Fruit fly (Drosophila melanogaster) whole organism, wandering third instar larva: Measurements from ENCODE around the gene Irp-1A.

Source experiments
- CG32264 ChIP-seq: fragments of 200-800 bp; sonication (Bioruptor generic); optimal IDR thresholded peaks from 2 replicates; lab custom pipeline; 2016; ENCODE audit warnings: missing biosample characterization, missing genetic modification characterization
- CG9705 ChIP-seq: fragments of 200-800 bp; sonication (Bioruptor generic); optimal IDR thresholded peaks from 2 replicates; lab custom pipeline; 2018; ENCODE audit warnings: missing biosample characterization, mild to moderate bottlenecking, missing genetic modification characterization
- CrebA ChIP-seq: fragments of 200-800 bp; sonication (Bioruptor generic); optimal IDR thresholded peaks from 2 replicates; lab custom pipeline; 2016; ENCODE audit warnings: missing biosample characterization, mild to moderate bottlenecking, missing genetic modification characterization, borderline replicate concordance
- Dfd ChIP-seq: fragments of >200 bp; optimal IDR thresholded peaks from 2 replicates; lab custom pipeline; 2017; ENCODE audit warnings: missing biosample characterization, missing genetic modification characterization
- Dif ChIP-seq: fragments of 200-275, 200-300 bp; sonication (Bioruptor generic); optimal IDR thresholded peaks from 2 replicates; lab custom pipeline; 2018; ENCODE audit warnings: missing biosample characterization, missing genetic modification characterization; ENCODE audit not compliant: partially characterized antibody
- GATAd ChIP-seq: sonication (Bioruptor generic); optimal IDR thresholded peaks from 2 replicates; lab custom pipeline; 2016; ENCODE audit warnings: missing biosample characterization, missing genetic modification characterization
- Hnf4 ChIP-seq: fragments of 200-800 bp; sonication (Bioruptor generic); optimal IDR thresholded peaks from 2 replicates; lab custom pipeline; 2016; ENCODE audit warnings: missing biosample characterization, mild to moderate bottlenecking, missing genetic modification characterization
- Hr78 ChIP-seq: fragments of >200 bp; optimal IDR thresholded peaks from 2 replicates; lab custom pipeline; 2017; ENCODE audit warnings: missing biosample characterization, missing genetic modification characterization
- Jra ChIP-seq: sonication (Bioruptor generic); optimal IDR thresholded peaks from 2 replicates; lab custom pipeline; 2016; ENCODE audit warnings: missing biosample characterization, missing genetic modification characterization
- Mio ChIP-seq: sonication (Bioruptor generic); optimal IDR thresholded peaks from 2 replicates; lab custom pipeline; 2016; ENCODE audit warnings: missing biosample characterization, missing genetic modification characterization
- N ChIP-seq: fragments of >200 bp; optimal IDR thresholded peaks from 2 replicates; lab custom pipeline; 2018; ENCODE audit warnings: missing biosample characterization, missing external identifiers, missing genetic modification characterization
- OdsH ChIP-seq: fragments of 200-800 bp; sonication (Bioruptor generic); optimal IDR thresholded peaks from 2 replicates; lab custom pipeline; 2016; ENCODE audit warnings: missing biosample characterization, mild to moderate bottlenecking, missing genetic modification characterization
- Sp1 ChIP-seq: fragments of 200-800 bp; sonication (Bioruptor generic); optimal IDR thresholded peaks from 3 replicates; lab custom pipeline; 2019; ENCODE audit warnings: missing biosample characterization, mild to moderate bottlenecking, missing genetic modification characterization, moderate library complexity
- Vsx2 ChIP-seq: fragments of 200-300, 225-300 bp; sonication (Bioruptor generic); optimal IDR thresholded peaks from 2 replicates; lab custom pipeline; 2018; ENCODE audit warnings: missing biosample characterization, missing genetic modification characterization; ENCODE audit not compliant: partially characterized antibody
- br ChIP-seq: fragments of 200-800 bp; sonication (Bioruptor generic); optimal IDR thresholded peaks from 2 replicates; lab custom pipeline; 2016; ENCODE audit warnings: missing biosample characterization, missing genetic modification characterization
- dl ChIP-seq, 2 experiments: fragments of 175-275, 200-275 bp in 1 of 2; fragments of 200-275 bp in 1 of 2; sonication (Bioruptor generic); optimal IDR thresholded peaks; lab custom pipeline; 2018; ENCODE audit warnings: mild to moderate bottlenecking in 2 of 2, missing biosample characterization in 2 of 2, missing genetic modification characterization in 2 of 2, moderate library complexity in 2 of 2; ENCODE audit not compliant: partially characterized antibody in 2 of 2, insufficient read depth in 1 of 2
- dmrt93B ChIP-seq: fragments of 200-800 bp; sonication (Bioruptor generic); optimal IDR thresholded peaks from 2 replicates; lab custom pipeline; 2018; ENCODE audit warnings: missing biosample characterization, mild to moderate bottlenecking, missing genetic modification characterization
- dsf ChIP-seq: sonication (Bioruptor generic); optimal IDR thresholded peaks from 2 replicates; lab custom pipeline; 2016; ENCODE audit warnings: missing biosample characterization, missing genetic modification characterization, borderline replicate concordance
- ey ChIP-seq: fragments of 200-800 bp; sonication (Bioruptor generic); optimal IDR thresholded peaks from 2 replicates; lab custom pipeline; 2016; ENCODE audit warnings: missing biosample characterization, missing genetic modification characterization
- foxo ChIP-seq, 2 experiments: fragments of 200-800 bp; sonication (Bioruptor generic); optimal IDR thresholded peaks; 2 replicates in 1 of 2; 3 replicates in 1 of 2; lab custom pipeline; 2016 to 2017; ENCODE audit warnings: missing biosample characterization in 2 of 2, missing genetic modification characterization in 2 of 2
- fru ChIP-seq: fragments of 200-800 bp; sonication (Bioruptor generic); optimal IDR thresholded peaks from 3 replicates; lab custom pipeline; 2016; ENCODE audit warnings: missing biosample characterization, mild to moderate bottlenecking, missing genetic modification characterization
- h ChIP-seq: fragments of 200-800 bp; sonication (Bioruptor generic); optimal IDR thresholded peaks from 3 replicates; lab custom pipeline; 2016; ENCODE audit warnings: missing biosample characterization, mild to moderate bottlenecking, missing genetic modification characterization
- jim ChIP-seq: fragments of 175-275, 200-325 bp; sonication (Bioruptor generic); optimal IDR thresholded peaks from 2 replicates; lab custom pipeline; 2016; ENCODE audit warnings: missing biosample characterization, mild to moderate bottlenecking, missing genetic modification characterization
- psq ChIP-seq: fragments of 200-800 bp; sonication (Bioruptor generic); optimal IDR thresholded peaks from 3 replicates; lab custom pipeline; 2017; ENCODE audit warnings: missing biosample characterization, mild to moderate bottlenecking, missing genetic modification characterization, moderate library complexity
- rgr ChIP-seq: fragments of 200-800 bp; sonication (Bioruptor generic); optimal IDR thresholded peaks from 3 replicates; lab custom pipeline; 2016; ENCODE audit warnings: missing biosample characterization, mild to moderate bottlenecking, missing genetic modification characterization
- sage ChIP-seq: fragments of 200-800 bp; sonication (Bioruptor generic); optimal IDR thresholded peaks from 2 replicates; lab custom pipeline; 2016; ENCODE audit warnings: missing biosample characterization, mild to moderate bottlenecking, missing genetic modification characterization
- tai ChIP-seq: sonication (Bioruptor generic); optimal IDR thresholded peaks from 2 replicates; lab custom pipeline; 2016; ENCODE audit warnings: missing biosample characterization, missing genetic modification characterization
- woc ChIP-seq: sonication (Bioruptor generic); optimal IDR thresholded peaks from 2 replicates; lab custom pipeline; 2016; ENCODE audit warnings: missing biosample characterization, mild to moderate bottlenecking, missing genetic modification characterization

The Irp-1A gene

dm6 chr3R:22733751-22734150 is 9.4 kb upstream of the Irp-1A start, which contains the start of gene Takl2:
Gene Takl2 (minus strand): TSS chr3R:22733851.
- TF ChIP-seq br (GFP tag; lab: Kevin White, UChicago) (no peak), tai (no peak), OdsH (no peak), CrebA (GFP tag; lab: Kevin White, UChicago) (no peak), GATAd (GFP tag; lab: Kevin White, UChicago) (no peak)

dm6 chr3R:22732995-22733394 is 8.6 kb upstream of the Irp-1A start:
- no peak for TF ChIP-seq rgr
- no peak for TF ChIP-seq jim (GFP tag; lab: Kevin White, UChicago)
- TF ChIP-seq CG9705 (GFP tag; lab: Kevin White, UChicago): no peak
- TF ChIP-seq CG32264: no peak
- no peak for TF ChIP-seq Mio (GFP tag; lab: Kevin White, UChicago)
- no peak for TF ChIP-seq dl (GFP tag; optimal IDR thresholded peaks at IDR 0.05; lab: Kevin White, UChicago; ENCODE audit: insufficient read depth in 1 of 2, partially characterized antibody in 2 of 2)
- TF ChIP-seq Dfd (GFP tag; lab: Kevin White, UChicago): no peak
- TF ChIP-seq foxo (GFP tag; optimal IDR thresholded peaks at IDR 0.05; lab: Kevin White, UChicago): no peak
- no peak for TF ChIP-seq sage (GFP tag; lab: Kevin White, UChicago)
- no peak for TF ChIP-seq Jra
- TF ChIP-seq CrebA (GFP tag; lab: Kevin White, UChicago): no peak

dm6 chr3R:22727857-22728256 is 3.5 kb upstream of the Irp-1A start:
- TF ChIP-seq h (GFP tag; lab: Kevin White, UChicago) (no peak), tai (no peak), fru (GFP tag; lab: Kevin White, UChicago) (no peak), foxo (GFP tag; optimal IDR thresholded peaks at IDR 0.05; lab: Kevin White, UChicago) (peak in 1 of 2 experiments; percentile 39), Hr78 (GFP tag; lab: Kevin White, UChicago) (no peak), dmrt93B (GFP tag; lab: Kevin White, UChicago) (no peak), CG9705 (GFP tag; lab: Kevin White, UChicago) (no peak), CG32264 (peak; percentile 24), N (no peak), woc (no peak), Dif (GFP tag; lab: Kevin White, UChicago) (no peak), ey (GFP tag; lab: Kevin White, UChicago) (no peak), Hnf4 (GFP tag; lab: Kevin White, UChicago) (no peak), OdsH (peak; percentile 45), rgr (no peak), Jra (no peak), dl (GFP tag; optimal IDR thresholded peaks at IDR 0.05; lab: Kevin White, UChicago; ENCODE audit: insufficient read depth in 1 of 2, partially characterized antibody in 2 of 2) (no peak), psq (GFP tag; lab: Kevin White, UChicago) (no peak)

- TF ChIP-seq ey (GFP tag; lab: Kevin White, UChicago) (no peak), Dfd (GFP tag; lab: Kevin White, UChicago) (no peak), Hr78 (GFP tag; lab: Kevin White, UChicago) (no peak), CG32264 (no peak), Sp1 (GFP tag; lab: Kevin White, UChicago) (no peak), Hnf4 (GFP tag; lab: Kevin White, UChicago) (no peak), Jra (no peak), dsf (GFP tag; lab: Kevin White, UChicago) (no peak), N (no peak), Vsx2 (GFP tag; lab: Kevin White, UChicago) (no peak)
- TF ChIP-seq, all 38 proteins: peak for 0
These were observed 3.1 kb upstream of the Irp-1A start for dm6 chr3R:22727456-22727833.

dm6 chr3R:22726771-22727455 is 2.5 kb upstream of the Irp-1A start, which contains the start of gene CG45049:
Gene CG45049 (plus strand): TSS chr3R:22726967.
- TF ChIP-seq br (GFP tag; lab: Kevin White, UChicago) (peak; percentile 7), foxo (GFP tag; optimal IDR thresholded peaks at IDR 0.05; lab: Kevin White, UChicago) (no peak), h (GFP tag; lab: Kevin White, UChicago) (peak; percentile 10), sage (GFP tag; lab: Kevin White, UChicago) (peak; percentile 49), woc (peak; percentile 48), psq (GFP tag; lab: Kevin White, UChicago) (peak; percentile 61), Hnf4 (GFP tag; lab: Kevin White, UChicago) (peak; percentile 30), CG32264 (no peak), dl (GFP tag; optimal IDR thresholded peaks at IDR 0.05; lab: Kevin White, UChicago; ENCODE audit: insufficient read depth in 1 of 2, partially characterized antibody in 2 of 2) (no peak), rgr (no peak)
- TF ChIP-seq, all 38 proteins: peak for 6
